Fruit fly (Drosophila melanogaster): ENCODE data around the gene MsR2.

MsR2 gene

DNA sequence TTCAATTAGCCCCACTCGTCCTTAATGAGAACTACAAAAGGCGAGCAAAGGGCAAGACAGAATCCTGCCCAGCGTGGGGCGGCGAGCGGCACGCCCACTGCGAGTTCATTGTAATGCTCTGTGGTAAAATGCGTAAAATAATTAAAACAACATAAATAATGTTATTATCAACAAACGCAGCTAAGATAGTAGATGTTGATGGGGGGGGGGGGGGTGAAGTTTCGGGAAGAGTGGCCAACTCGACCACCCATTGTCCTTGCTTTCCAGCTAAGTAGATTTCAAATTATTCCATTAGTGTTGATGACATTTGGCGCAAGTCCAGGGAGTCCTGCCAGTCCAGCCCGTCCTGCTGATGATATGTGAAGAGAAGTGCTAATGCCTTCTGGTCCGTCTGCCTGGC lies 46.1 kb downstream of the MsR2 start:
- TF ChIP-seq CG7045 (GFP tag; optimal IDR thresholded peaks at IDR 0.05) (no peak), CG14711 (tag; optimal IDR thresholded peaks at IDR 0.05) (no peak), tj (GFP tag; optimal IDR thresholded peaks at IDR 0.05) (no peak), toe (GFP tag; optimal IDR thresholded peaks at IDR 0.05) (no peak), CG11617 (GFP tag; optimal IDR thresholded peaks at IDR 0.05) (no peak), Hr96 (GFP tag; optimal IDR thresholded peaks at IDR 0.05) (no peak), CG5204 (GFP tag; optimal IDR thresholded peaks at IDR 0.05) (no peak), CG1620 (GFP tag; optimal IDR thresholded peaks at IDR 0.05) (no peak), cic (GFP tag; optimal IDR thresholded peaks at IDR 0.05) (no peak)

- TF ChIP-seq Crg-1 (GFP tag; optimal IDR thresholded peaks at IDR 0.05) (no peak), CG5204 (GFP tag; optimal IDR thresholded peaks at IDR 0.05) (no peak), ovo (GFP tag; optimal IDR thresholded peaks at IDR 0.05) (no peak), pad (GFP tag; optimal IDR thresholded peaks at IDR 0.05) (no peak), CG12768 (GFP tag; optimal IDR thresholded peaks at IDR 0.05) (no peak), CG7045 (GFP tag; optimal IDR thresholded peaks at IDR 0.05) (no peak), cnc (optimal IDR thresholded peaks at IDR 0.05) (no peak), toe (GFP tag; optimal IDR thresholded peaks at IDR 0.05) (no peak), CG33017 (tag; optimal IDR thresholded peaks at IDR 0.05) (no peak), Hr96 (GFP tag; optimal IDR thresholded peaks at IDR 0.05) (no peak), CG11617 (GFP tag; optimal IDR thresholded peaks at IDR 0.05) (no peak), Mnt (GFP tag; optimal IDR thresholded peaks at IDR 0.05) (no peak), kay (GFP tag; ENCODE audit: borderline replicate concordance) (no peak), tj (GFP tag; optimal IDR thresholded peaks at IDR 0.05) (no peak)
Observed at dm6 chr3L:2332228-2332627, 49.5 kb downstream of the MsR2 start.

Measured in whole organism, adult.